Fruit fly (Drosophila melanogaster) whole organism, embryonic: ENCODE measurements around the gene CG31870.
A peak's percentile ranks its signal among the peaks of the same experiment; 100 is the strongest.

Experiments
- ATbp ChIP-seq: fragments of 200-800 bp; sonication (Bioruptor generic); optimal IDR thresholded peaks from 2 replicates; lab custom pipeline; 2017; ENCODE audit warnings: missing biosample characterization, mild to moderate bottlenecking, missing genetic modification characterization, missing genetic modification reagents
- Blimp-1 ChIP-seq: fragments of 200-800 bp; sonication (Bioruptor generic); optimal IDR thresholded peaks from 3 replicates; lab custom pipeline; 2018; ENCODE audit warnings: missing biosample characterization, missing genetic modification characterization, mild to moderate bottlenecking, moderate library complexity, missing genetic modification reagents
- CG11247 ChIP-seq: fragments of 200-800 bp; sonication (Bioruptor generic); IDR thresholded peaks from 2 replicates; pipeline ENCODE4 v1.3.6; 2022; ENCODE audit warnings: missing biosample characterization, missing genetic modification characterization
- CG11695 ChIP-seq: fragments of 200-800 bp; sonication (Bioruptor generic); IDR thresholded peaks from 3 replicates; pipeline ENCODE4 v1.3.6; 2022; ENCODE audit warnings: missing biosample characterization, missing genetic modification characterization
- CG12071 ChIP-seq: fragments of 200-800 bp; sonication (Bioruptor generic); optimal IDR thresholded peaks from 3 replicates; lab custom pipeline; 2018; ENCODE audit warnings: missing biosample characterization, mild to moderate bottlenecking, missing genetic modification characterization
- CG13296 ChIP-seq: fragments of 200-800 bp; sonication (Bioruptor generic); optimal IDR thresholded peaks from 3 replicates; lab custom pipeline; 2018; ENCODE audit warnings: missing biosample characterization, mild to moderate bottlenecking, missing genetic modification characterization
- CG1603 ChIP-seq: fragments of 200-800 bp; sonication (Bioruptor generic); optimal IDR thresholded peaks from 2 replicates; lab custom pipeline; 2019; ENCODE audit warnings: missing biosample characterization, mild to moderate bottlenecking, missing genetic modification characterization, moderate library complexity
- CG17568 ChIP-seq: fragments of 200-800 bp; sonication (Bioruptor generic); optimal IDR thresholded peaks from 2 replicates; lab custom pipeline; 2018; ENCODE audit warnings: missing biosample characterization, mild to moderate bottlenecking, missing genetic modification characterization, moderate library complexity
- CG17802 ChIP-seq: fragments of 200-800 bp; sonication (Bioruptor generic); optimal IDR thresholded peaks from 2 replicates; lab custom pipeline; 2018; ENCODE audit warnings: missing biosample characterization, mild to moderate bottlenecking, missing genetic modification characterization, moderate library complexity
- CG18476 ChIP-seq: fragments of 200-800 bp; sonication (Bioruptor generic); optimal IDR thresholded peaks from 2 replicates; lab custom pipeline; 2016; ENCODE audit warnings: missing biosample characterization, mild to moderate bottlenecking, missing genetic modification characterization
- CG18599 ChIP-seq: fragments of 200-800 bp; sonication (Bioruptor generic); optimal IDR thresholded peaks from 3 replicates; lab custom pipeline; 2017; ENCODE audit warnings: missing biosample characterization, missing genetic modification characterization, mild to moderate bottlenecking, moderate library complexity, missing genetic modification reagents
- CG2120 ChIP-seq: fragments of 200-800 bp; sonication (Bioruptor generic); optimal IDR thresholded peaks from 3 replicates; lab custom pipeline; 2016; ENCODE audit warnings: missing biosample characterization, missing genetic modification characterization
- CG31441 ChIP-seq: fragments of 200-800 bp; sonication (Bioruptor generic); IDR thresholded peaks from 2 replicates; pipeline ENCODE4 v1.3.6; 2022; ENCODE audit warnings: missing biosample characterization, missing genetic modification characterization
- CG3163 ChIP-seq: fragments of 200-800 bp; sonication (Bioruptor generic); optimal IDR thresholded peaks from 3 replicates; lab custom pipeline; 2016; ENCODE audit warnings: missing biosample characterization, missing genetic modification characterization
- CG3281 ChIP-seq: fragments of 200-800 bp; sonication (Bioruptor generic); optimal IDR thresholded peaks from 3 replicates; lab custom pipeline; 2017; ENCODE audit warnings: missing biosample characterization, mild to moderate bottlenecking, missing genetic modification characterization
- CG3407 ChIP-seq: fragments of 200-800 bp; sonication (Bioruptor generic); optimal IDR thresholded peaks from 2 replicates; lab custom pipeline; 2018; ENCODE audit warnings: missing biosample characterization, mild to moderate bottlenecking, missing genetic modification characterization
- CG3847 ChIP-seq: fragments of 200-800 bp; sonication (Bioruptor generic); IDR thresholded peaks from 2 replicates; pipeline ENCODE4 v1.3.6; 2022; ENCODE audit warnings: missing biosample characterization, missing genetic modification characterization
- CG5245 ChIP-seq: fragments of 200-800 bp; sonication (Bioruptor generic); optimal IDR thresholded peaks from 3 replicates; lab custom pipeline; 2016; ENCODE audit warnings: missing biosample characterization, missing genetic modification characterization
- CG6813 ChIP-seq: fragments of 200-800 bp; sonication (Bioruptor generic); optimal IDR thresholded peaks from 2 replicates; lab custom pipeline; 2017; ENCODE audit warnings: missing biosample characterization, missing genetic modification characterization, mild to moderate bottlenecking, moderate library complexity, missing genetic modification reagents
- CG7839 ChIP-seq: fragments of 200-800 bp; sonication (Bioruptor generic); optimal IDR thresholded peaks from 3 replicates; lab custom pipeline; 2018; ENCODE audit warnings: missing biosample characterization, mild to moderate bottlenecking, missing genetic modification characterization, moderate library complexity
- Dbx ChIP-seq: fragments of 200-800 bp; sonication (Bioruptor generic); IDR thresholded peaks from 3 replicates; pipeline ENCODE4 v1.3.6; 2022; ENCODE audit warnings: missing biosample characterization, missing genetic modification characterization
- Ets65A ChIP-seq: fragments of 200-800 bp; sonication (Bioruptor generic); peaks from one replicate; lab custom pipeline; 2016; ENCODE audit warnings: missing biosample characterization, missing genetic modification characterization
- Fer1 ChIP-seq: fragments of 200-800 bp; sonication (Bioruptor generic); optimal IDR thresholded peaks from 2 replicates; lab custom pipeline; 2017; ENCODE audit warnings: missing biosample characterization, mild to moderate bottlenecking, missing genetic modification characterization
- Hmr ChIP-seq: fragments of 200-800 bp; sonication (Bioruptor generic); optimal IDR thresholded peaks from 3 replicates; lab custom pipeline; 2017; ENCODE audit warnings: mild to moderate bottlenecking, missing biosample characterization, missing genetic modification reagents, missing genetic modification characterization
- Hr78 ChIP-seq, 2 experiments: fragments of 200-800 bp in 1 of 2; fragments of >200 bp in 1 of 2; sonication (Bioruptor generic) in 1 of 2; optimal IDR thresholded peaks; 2 replicates each; lab custom pipeline; 2017 to 2019; ENCODE audit warnings: missing biosample characterization in 2 of 2, missing genetic modification characterization in 2 of 2, mild to moderate bottlenecking in 1 of 2, moderate library complexity in 1 of 2
- Jarid2 ChIP-seq: fragments of 200-800 bp; sonication (Bioruptor generic); optimal IDR thresholded peaks from 3 replicates; lab custom pipeline; 2017; ENCODE audit warnings: mild to moderate bottlenecking, missing biosample characterization, missing genetic modification reagents, missing genetic modification characterization
- MBD-R2 ChIP-seq: fragments of 200-800 bp; sonication (Bioruptor generic); IDR thresholded peaks from 2 replicates; pipeline ENCODE4 v1.3.6; 2022; ENCODE audit warnings: missing biosample characterization, missing genetic modification characterization
- PHDP ChIP-seq: fragments of 200-800 bp; sonication (Bioruptor generic); optimal IDR thresholded peaks from 3 replicates; lab custom pipeline; 2018; ENCODE audit warnings: missing biosample characterization, mild to moderate bottlenecking, missing genetic modification characterization, moderate library complexity
- Scr ChIP-seq: fragments of 200-800 bp; sonication (Bioruptor generic); IDR thresholded peaks from 2 replicates; pipeline ENCODE4 v1.3.6; 2022; ENCODE audit warnings: missing biosample characterization, missing genetic modification characterization; ENCODE audit not compliant: partially characterized antibody
- Stat92E ChIP-seq, 3 experiments: fragments of >200 bp in 2 of 3; fragments of 200-800 bp in 1 of 3; sonication (Bioruptor generic) in 1 of 3; optimal IDR thresholded peaks; 2 replicates each; lab custom pipeline; 2017 to 2019; ENCODE audit warnings: missing biosample characterization in 3 of 3, missing genetic modification characterization in 3 of 3, mild to moderate bottlenecking in 1 of 3, moderate library complexity in 1 of 3
- Trl ChIP-seq, 3 experiments: fragments of >200 bp in 2 of 3; fragments of 200-800 bp in 1 of 3; sonication (Bioruptor generic) in 1 of 3; optimal IDR thresholded peaks; 2 replicates in 1 of 3; 3 replicates in 2 of 3; lab custom pipeline; 2016 to 2017; ENCODE audit warnings: missing biosample characterization in 1 of 3, missing genetic modification characterization in 1 of 3
- bsh ChIP-seq, 2 experiments: fragments of 200-800 bp; sonication (Bioruptor generic); optimal IDR thresholded peaks; 2 replicates each; lab custom pipeline; 2017 to 2018; ENCODE audit warnings: mild to moderate bottlenecking in 2 of 2, missing biosample characterization in 2 of 2, missing genetic modification characterization in 2 of 2, moderate library complexity in 1 of 2
- cad ChIP-seq: fragments of >200 bp; optimal IDR thresholded peaks from 2 replicates; lab custom pipeline; 2017; ENCODE audit warnings: missing biosample characterization, missing genetic modification characterization
- caup ChIP-seq: fragments of 200-800 bp; sonication (Bioruptor generic); optimal IDR thresholded peaks from 3 replicates; lab custom pipeline; 2017; ENCODE audit warnings: missing biosample characterization, mild to moderate bottlenecking, missing genetic modification characterization, moderate library complexity; ENCODE audit not compliant: severe bottlenecking
- croc ChIP-seq: fragments of 200-800 bp; sonication (Bioruptor generic); conservative IDR thresholded peaks from 3 replicates; pipeline ENCODE4 v1.3.6; 2022; ENCODE audit warnings: missing biosample characterization, missing genetic modification characterization
- dmrt11E ChIP-seq: fragments of 200-800 bp; sonication (Bioruptor generic); optimal IDR thresholded peaks from 3 replicates; lab custom pipeline; 2018; ENCODE audit warnings: missing biosample characterization, mild to moderate bottlenecking, missing genetic modification characterization, moderate library complexity
- fd3F ChIP-seq: fragments of 200-800 bp; sonication (Bioruptor generic); optimal IDR thresholded peaks from 2 replicates; lab custom pipeline; 2018; ENCODE audit warnings: missing biosample characterization, mild to moderate bottlenecking, missing genetic modification characterization, moderate library complexity
- gem ChIP-seq: fragments of 200-800 bp; sonication (Bioruptor generic); optimal IDR thresholded peaks from 2 replicates; lab custom pipeline; 2019; ENCODE audit warnings: missing biosample characterization, mild to moderate bottlenecking, missing genetic modification characterization, moderate library complexity
- hkb ChIP-seq, 2 experiments: fragments of 200-800 bp in 1 of 2; fragments of >200 bp in 1 of 2; sonication (Bioruptor generic) in 1 of 2; IDR thresholded peaks in 1 of 2; optimal IDR thresholded peaks in 1 of 2; 2 replicates each; pipeline versions ENCODE4 v1.3.6 to Lab custom; 2017 to 2022; ENCODE audit warnings: missing biosample characterization in 1 of 2, missing genetic modification characterization in 1 of 2
- maf-S ChIP-seq: fragments of 200-800 bp; sonication (Bioruptor generic); optimal IDR thresholded peaks from 2 replicates; lab custom pipeline; 2016; ENCODE audit warnings: missing biosample characterization, missing genetic modification characterization
- mld ChIP-seq: fragments of 200-800 bp; sonication (Bioruptor generic); IDR thresholded peaks from 3 replicates; pipeline ENCODE4 v1.3.6; 2022; ENCODE audit warnings: missing biosample characterization, missing genetic modification characterization; ENCODE audit not compliant: partially characterized antibody
- org-1 ChIP-seq: fragments of 200-800 bp; sonication (Bioruptor generic); optimal IDR thresholded peaks from 2 replicates; lab custom pipeline; 2017; ENCODE audit warnings: missing biosample characterization, missing genetic modification characterization
- pan ChIP-seq, 4 experiments: fragments of >200 bp in 3 of 4; fragments of 200-800 bp in 1 of 4; sonication (Bioruptor generic) in 1 of 4; optimal IDR thresholded peaks in 3 of 4; IDR thresholded peaks in 1 of 4; 2 replicates each; pipeline versions ENCODE4 v1.3.6 to Lab custom; 2017 to 2022; ENCODE audit warnings: missing biosample characterization in 2 of 4, missing genetic modification characterization in 2 of 4, mixed read lengths in 1 of 4
- sens ChIP-seq: fragments of 200-800 bp; sonication (Bioruptor generic); peaks from one replicate; lab custom pipeline; 2016; ENCODE audit warnings: missing biosample characterization, missing genetic modification characterization
- seq ChIP-seq: fragments of 200-800 bp; sonication (Bioruptor generic); IDR thresholded peaks from 2 replicates; pipeline ENCODE4 v1.3.6; 2022; ENCODE audit warnings: missing biosample characterization, missing genetic modification characterization
- shn ChIP-seq: fragments of 200-800 bp; sonication (Bioruptor generic); optimal IDR thresholded peaks from 3 replicates; lab custom pipeline; 2016; ENCODE audit warnings: missing biosample characterization, missing genetic modification characterization
- unpg ChIP-seq: fragments of 200-800 bp; sonication (Bioruptor generic); optimal IDR thresholded peaks from 3 replicates; lab custom pipeline; 2018; ENCODE audit warnings: missing biosample characterization, mild to moderate bottlenecking, missing genetic modification characterization, moderate library complexity

CG31870 gene

dm6 chr2L:10754599-10754998 lies 35.4 kb upstream of the CG31870 start:
- TF ChIP-seq Ets65A (GFP tag; lab: Kevin White, UChicago) (peak; percentile 55), CG12071 (peak; percentile 6), CG6813 (GFP tag; lab: Kevin White, UChicago) (peak; percentile 20), hkb (optimal IDR thresholded peaks at IDR 0.05; lab: Kevin White, UChicago) (peak; percentile 64), hkb (GFP tag; IDR thresholded peaks at IDR 0.05; lab: Robert Waterston, UW) (no peak; the same call in 1 of the 2 replicates), seq (peak; percentile 24; the same call in 1 of the 2 replicates), gem (tag; lab: Kevin White, UChicago) (peak; percentile 38), org-1 (no peak), CG3281 (peak; percentile 25), CG2120 (GFP tag; lab: Kevin White, UChicago) (peak; percentile 29), Dbx (GFP tag; lab: Robert Waterston, UW) (no peak), CG5245 (GFP tag; lab: Kevin White, UChicago) (no peak), croc (no peak), CG11695 (GFP tag; lab: Robert Waterston, UW) (0 out of 3 replicates have a peak, but pooled peaks have one; percentile 23), Blimp-1 (GFP tag; lab: Kevin White, UChicago) (peak; percentile 10), dmrt11E (peak; percentile 28), CG3407 (GFP tag; lab: Kevin White, UChicago) (peak; percentile 25), Trl (optimal IDR thresholded peaks at IDR 0.05; lab: Kevin White, UChicago) (no peak), Trl (GFP tag; optimal IDR thresholded peaks at IDR 0.05; lab: Kevin White, UChicago) (no peak), CG18476 (peak; percentile 83), pan (optimal IDR thresholded peaks at IDR 0.05; lab: Kevin White, UChicago) (no peak), pan (GFP tag; optimal IDR thresholded peaks at IDR 0.05 in 1 of 2, IDR thresholded peaks at IDR 0.05 in 1 of 2) (peak in 1 of 2 experiments; percentile 27), CG7839 (tag; lab: Kevin White, UChicago) (peak; percentile 7), fd3F (GFP tag; lab: Kevin White, UChicago) (peak; percentile 11), sens (GFP tag; lab: Kevin White, UChicago) (peak; percentile 78), CG3163 (no peak), maf-S (no peak), Hmr (GFP tag; lab: Kevin White, UChicago) (peak; percentile 14), Stat92E (GFP tag; optimal IDR thresholded peaks at IDR 0.05; lab: Kevin White, UChicago) (no peak), CG3847 (GFP tag; lab: Robert Waterston, UW) (0 out of 2 replicates have a peak, but pooled peaks have one; percentile 13), MBD-R2 (no peak), mld (GFP tag; lab: Robert Waterston, UW) (no peak), CG1603 (peak; percentile 30), CG17802 (tag; lab: Kevin White, UChicago) (no peak), CG31441 (GFP tag; lab: Robert Waterston, UW) (no peak), bsh (GFP tag; optimal IDR thresholded peaks at IDR 0.05; lab: Kevin White, UChicago) (peak in 1 of 2 experiments; percentile 46), cad (GFP tag; lab: Kevin White, UChicago) (no peak), Hr78 (GFP tag; optimal IDR thresholded peaks at IDR 0.05; lab: Kevin White, UChicago) (no peak), unpg (peak; percentile 18), Fer1 (GFP tag; lab: Kevin White, UChicago) (no peak), Jarid2 (GFP tag; lab: Kevin White, UChicago) (no peak), CG17568 (GFP tag; lab: Kevin White, UChicago) (peak; percentile 31), CG13296 (GFP tag; lab: Kevin White, UChicago) (peak; percentile 27), Scr (GFP tag; lab: Robert Waterston, UW) (no peak), CG11247 (0 out of 2 replicates have a peak, but pooled peaks have one; percentile 30), caup (GFP tag; lab: Kevin White, UChicago) (peak; percentile 7), ATbp (GFP tag; lab: Kevin White, UChicago) (peak; percentile 29), PHDP (tag; lab: Kevin White, UChicago) (peak; percentile 47), shn (GFP tag; lab: Kevin White, UChicago) (no peak), CG18599 (GFP tag; lab: Kevin White, UChicago) (peak; percentile 1)
